Worm (Caenorhabditis elegans): Measurements from ENCODE around the gene ncx-1.

- TF ChIP-seq ama-1 (optimal IDR thresholded peaks at IDR 0.05): no peak
- no peak for TF ChIP-seq aly-2 (tag; optimal IDR thresholded peaks at IDR 0.05)
- TF ChIP-seq unc-39 (tag; optimal IDR thresholded peaks at IDR 0.05): no peak
- TF ChIP-seq nhr-77 (tag; optimal IDR thresholded peaks at IDR 0.05): no peak
- TF ChIP-seq egl-27 (tag; optimal IDR thresholded peaks at IDR 0.05): no peak
- no peak for TF ChIP-seq mbf-1 (tag; optimal IDR thresholded peaks at IDR 0.05)
- TF ChIP-seq ceh-16 (tag; optimal IDR thresholded peaks at IDR 0.05): no peak
- no peak for TF ChIP-seq lin-39 (tag; optimal IDR thresholded peaks at IDR 0.05)
- no peak for TF ChIP-seq Y55F3AM.14 (GFP tag; optimal IDR thresholded peaks at IDR 0.05)
- no peak for TF ChIP-seq nhr-12 (tag; optimal IDR thresholded peaks at IDR 0.05)
- no peak for TF ChIP-seq nhr-11 (tag; optimal IDR thresholded peaks at IDR 0.05)
- TF ChIP-seq nhr-6 (tag; optimal IDR thresholded peaks at IDR 0.05): no peak
- TF ChIP-seq nhr-25 (tag; optimal IDR thresholded peaks at IDR 0.05): no peak
Measured at ce11 chrV:20161781-20162289, 41.4 kb upstream of the ncx-1 start.
